Fruit fly (Drosophila melanogaster) whole organism, adult: ENCODE data around the gene CG33339.

Source experiments
- CG11617 ChIP-seq: fragments of 200-800 bp; sonication (Bioruptor generic); optimal IDR thresholded peaks from 2 replicates; lab custom pipeline; 2017; ENCODE audit warnings: mild to moderate bottlenecking, missing biosample characterization, missing genetic modification reagents, missing genetic modification characterization
- CG12768 ChIP-seq: fragments of 200-800 bp; sonication (Bioruptor generic); optimal IDR thresholded peaks from 2 replicates; lab custom pipeline; 2017; ENCODE audit warnings: missing biosample characterization, missing genetic modification characterization, mild to moderate bottlenecking, moderate library complexity, missing genetic modification reagents
- CG14711 ChIP-seq: fragments of 200-800 bp; sonication (Bioruptor generic); optimal IDR thresholded peaks from 2 replicates; lab custom pipeline; 2018; ENCODE audit warnings: missing biosample characterization, mild to moderate bottlenecking, missing genetic modification characterization, moderate library complexity
- CG1620 ChIP-seq: fragments of 200-800 bp; sonication (Bioruptor generic); optimal IDR thresholded peaks from 2 replicates; lab custom pipeline; 2016; ENCODE audit warnings: missing biosample characterization, missing genetic modification characterization
- CG33017 ChIP-seq: fragments of 200-800 bp; sonication (Bioruptor generic); optimal IDR thresholded peaks from 2 replicates; lab custom pipeline; 2018; ENCODE audit warnings: missing biosample characterization, mild to moderate bottlenecking, missing genetic modification characterization, moderate library complexity
- CG5204 ChIP-seq: fragments of 200-800 bp; sonication (Bioruptor generic); optimal IDR thresholded peaks from 2 replicates; lab custom pipeline; 2016; ENCODE audit warnings: missing biosample characterization, missing genetic modification characterization
- CG7045 ChIP-seq: fragments of 200-800 bp; sonication (Bioruptor generic); optimal IDR thresholded peaks from 2 replicates; lab custom pipeline; 2017; ENCODE audit warnings: missing biosample characterization, mild to moderate bottlenecking, missing genetic modification characterization
- CG7101 ChIP-seq: fragments of 200-800 bp; sonication (Bioruptor generic); optimal IDR thresholded peaks from 2 replicates; lab custom pipeline; 2018; ENCODE audit warnings: missing biosample characterization, mild to moderate bottlenecking, missing genetic modification characterization, moderate library complexity
- Clk ChIP-seq: fragments of 200-800 bp; sonication (Bioruptor generic); optimal IDR thresholded peaks from 2 replicates; lab custom pipeline; 2017; ENCODE audit warnings: missing biosample characterization, missing genetic modification characterization
- Crg-1 ChIP-seq: fragments of 200-800 bp; sonication (Bioruptor generic); optimal IDR thresholded peaks from 2 replicates; lab custom pipeline; 2016; ENCODE audit warnings: missing biosample characterization, missing genetic modification characterization
- Hr96 ChIP-seq: fragments of 200-800 bp; sonication (Bioruptor generic); optimal IDR thresholded peaks from 2 replicates; lab custom pipeline; 2016; ENCODE audit warnings: missing biosample characterization, missing genetic modification characterization
- Mnt ChIP-seq: fragments of 200-800 bp; sonication (Bioruptor generic); optimal IDR thresholded peaks from 2 replicates; lab custom pipeline; 2016; ENCODE audit warnings: missing biosample characterization, mild to moderate bottlenecking, missing genetic modification characterization
- bab1 ChIP-seq: fragments of 200-800 bp; sonication (Bioruptor generic); optimal IDR thresholded peaks from 3 replicates; lab custom pipeline; 2019; ENCODE audit warnings: missing biosample characterization, mild to moderate bottlenecking, missing genetic modification characterization, moderate library complexity
- cic ChIP-seq: fragments of 200-800 bp; sonication (Bioruptor generic); optimal IDR thresholded peaks from 2 replicates; lab custom pipeline; 2017; ENCODE audit warnings: missing biosample characterization, mild to moderate bottlenecking, missing genetic modification characterization, moderate library complexity
- cnc ChIP-seq, 2 experiments: fragments of >200 bp; optimal IDR thresholded peaks; 2 replicates each; lab custom pipeline; 2017
- kay ChIP-seq: fragments of 200-800 bp; sonication (Bioruptor generic); peaks from one replicate; lab custom pipeline; 2016; ENCODE audit warnings: missing biosample characterization, missing genetic modification characterization, borderline replicate concordance
- ovo ChIP-seq: fragments of 200-800 bp; sonication (Bioruptor generic); optimal IDR thresholded peaks from 2 replicates; lab custom pipeline; 2016; ENCODE audit warnings: missing biosample characterization, missing genetic modification characterization
- pad ChIP-seq: fragments of 200-800 bp; sonication (Bioruptor generic); optimal IDR thresholded peaks from 3 replicates; lab custom pipeline; 2017; ENCODE audit warnings: missing biosample characterization, missing genetic modification characterization, mild to moderate bottlenecking, moderate library complexity, missing genetic modification reagents
- tj ChIP-seq: fragments of 200-800 bp; sonication (Bioruptor generic); optimal IDR thresholded peaks from 3 replicates; lab custom pipeline; 2017; ENCODE audit warnings: missing biosample characterization, mild to moderate bottlenecking, missing genetic modification characterization, moderate library complexity
- toe ChIP-seq: fragments of 200-800 bp; sonication (Bioruptor generic); optimal IDR thresholded peaks from 2 replicates; lab custom pipeline; 2016; ENCODE audit warnings: missing biosample characterization, missing genetic modification characterization

CG33339 gene

DNA sequence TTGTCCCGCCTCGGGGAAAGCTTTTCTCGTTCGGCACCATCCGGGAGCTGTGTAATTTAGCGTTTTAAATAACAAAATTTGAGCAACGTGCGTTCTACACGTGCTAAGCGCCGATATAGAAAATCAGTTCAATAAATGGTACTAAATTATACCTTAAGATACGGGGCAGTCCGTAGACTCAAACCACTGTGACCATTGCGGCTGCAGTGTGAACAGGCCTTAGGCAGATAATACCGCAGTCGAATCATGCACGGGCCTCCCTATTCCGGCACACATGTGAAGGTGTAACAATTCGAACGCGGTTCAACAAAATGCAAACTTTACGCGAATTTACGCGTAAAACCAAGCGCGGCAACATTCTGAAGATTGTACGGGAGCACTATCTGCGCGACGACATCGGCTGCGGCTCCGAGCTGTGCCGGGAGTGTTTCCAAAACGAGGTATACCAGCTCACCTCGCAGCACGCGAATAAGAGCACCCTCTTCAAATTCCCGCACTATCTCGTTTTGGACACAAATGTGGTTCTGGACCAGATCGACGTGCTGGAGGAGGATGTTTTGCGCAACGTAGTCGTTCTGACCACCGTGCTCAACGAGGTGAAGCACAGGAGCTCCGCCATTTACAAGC lies 28.4 kb upstream of the CG33339 start, which contains the start of the genes Rrp5 and Dis3:
Rrp5 (minus strand) TSS at position 135 of the 627 bp plus-strand sequence.
Dis3 (plus strand) TSS at position 252 of the 627 bp plus-strand sequence.
- no peak for TF ChIP-seq Hr96
- TF ChIP-seq CG12768 (GFP tag; lab: Kevin White, UChicago) = no peak
- peak; percentile 15 for TF ChIP-seq CG11617 (GFP tag; lab: Kevin White, UChicago)
- TF ChIP-seq kay = no peak
- no peak for TF ChIP-seq CG14711 (tag; lab: Kevin White, UChicago)
- TF ChIP-seq tj = no peak
- no peak for TF ChIP-seq CG5204 (GFP tag; lab: Kevin White, UChicago)
- TF ChIP-seq CG7101 (tag; lab: Kevin White, UChicago) = no peak
- TF ChIP-seq pad (GFP tag; lab: Kevin White, UChicago) = peak; percentile 11
- no peak for TF ChIP-seq cnc (optimal IDR thresholded peaks at IDR 0.05; lab: Kevin White, UChicago)
- peak; percentile 16 for TF ChIP-seq ovo (GFP tag; lab: Kevin White, UChicago)
- TF ChIP-seq toe (GFP tag; lab: Kevin White, UChicago) = no peak
- no peak for TF ChIP-seq Crg-1 (GFP tag; lab: Kevin White, UChicago)
- peak; percentile 20 for TF ChIP-seq CG1620 (GFP tag; lab: Kevin White, UChicago)
- no peak for TF ChIP-seq CG7045 (GFP tag; lab: Kevin White, UChicago)
- TF ChIP-seq Clk = no peak
- TF ChIP-seq Mnt (GFP tag; lab: Kevin White, UChicago) = peak; percentile 99
- TF ChIP-seq CG33017 = no peak
- peak; percentile 4 for TF ChIP-seq bab1 (GFP tag; lab: Kevin White, UChicago)
- TF ChIP-seq cic = peak; percentile 30

DNA sequence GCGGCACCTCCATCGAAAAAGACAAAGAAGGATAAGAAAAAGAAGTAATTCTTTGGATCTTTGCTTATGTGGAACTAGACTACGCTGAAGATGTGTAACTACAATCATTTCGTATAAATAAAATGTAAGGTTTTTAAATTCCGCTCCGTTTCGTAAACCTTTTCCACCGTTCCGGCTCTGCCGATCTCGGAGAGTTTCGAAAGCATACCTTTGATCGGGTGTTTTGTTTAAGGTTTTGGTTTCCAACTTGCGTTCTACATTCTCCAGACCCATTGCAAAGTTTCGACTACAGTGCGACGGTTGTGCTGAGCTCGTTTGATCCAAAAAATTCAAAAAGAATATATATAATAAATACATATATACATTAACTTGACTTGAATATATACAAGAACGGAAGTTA lies 25.0 kb upstream of the CG33339 start, which contains the start of gene CG6432:
CG6432 (plus strand) TSS at position 301 of the 400 bp plus-strand sequence.
- TF ChIP-seq toe (GFP tag; lab: Kevin White, UChicago) (no peak), CG1620 (GFP tag; lab: Kevin White, UChicago) (no peak), Hr96 (no peak), bab1 (GFP tag; lab: Kevin White, UChicago) (no peak), kay (no peak), CG7101 (tag; lab: Kevin White, UChicago) (no peak), CG7045 (GFP tag; lab: Kevin White, UChicago) (no peak)

dm6 chr3R:24341251-24341650 lies 20.4 kb upstream of the CG33339 start, which contains the start of gene Ms:
Ms (plus strand) TSS chr3R:24341551.
- TF ChIP-seq CG7101 (tag; lab: Kevin White, UChicago) (no peak), CG11617 (GFP tag; lab: Kevin White, UChicago) (no peak), cnc (optimal IDR thresholded peaks at IDR 0.05; lab: Kevin White, UChicago) (no peak), CG1620 (GFP tag; lab: Kevin White, UChicago) (no peak), ovo (GFP tag; lab: Kevin White, UChicago) (no peak), kay (no peak), pad (GFP tag; lab: Kevin White, UChicago) (no peak), CG7045 (GFP tag; lab: Kevin White, UChicago) (no peak)

dm6 chr3R:24348420-24349190 lies 13.0 kb upstream of the CG33339 start, which contains the start of the genes CG5746 and CG6454:
CG5746 (minus strand) TSS chr3R:24348791.
CG6454 (plus strand) TSS chr3R:24349182.
- TF ChIP-seq tj (no peak), ovo (GFP tag; lab: Kevin White, UChicago) (peak; percentile 19), CG11617 (GFP tag; lab: Kevin White, UChicago) (peak; percentile 66), Mnt (GFP tag; lab: Kevin White, UChicago) (peak; percentile 48), Crg-1 (GFP tag; lab: Kevin White, UChicago) (no peak), Clk (no peak), pad (GFP tag; lab: Kevin White, UChicago) (peak; percentile 14), CG14711 (tag; lab: Kevin White, UChicago) (peak; percentile 93), bab1 (GFP tag; lab: Kevin White, UChicago) (peak; percentile 23), cnc (optimal IDR thresholded peaks at IDR 0.05; lab: Kevin White, UChicago) (no peak), CG33017 (no peak), CG1620 (GFP tag; lab: Kevin White, UChicago) (peak; percentile 31), kay (no peak), CG7101 (tag; lab: Kevin White, UChicago) (peak; percentile 59), CG5204 (GFP tag; lab: Kevin White, UChicago) (no peak), Hr96 (peak; percentile 46), cic (no peak), CG12768 (GFP tag; lab: Kevin White, UChicago) (peak; percentile 19), CG7045 (GFP tag; lab: Kevin White, UChicago) (no peak)

- TF ChIP-seq CG5204 (GFP tag; lab: Kevin White, UChicago) = no peak
- TF ChIP-seq CG12768 (GFP tag; lab: Kevin White, UChicago) = no peak
- no peak for TF ChIP-seq Mnt (GFP tag; lab: Kevin White, UChicago)
- TF ChIP-seq CG7045 (GFP tag; lab: Kevin White, UChicago) = no peak
- TF ChIP-seq Hr96 = no peak
- no peak for TF ChIP-seq CG7101 (tag; lab: Kevin White, UChicago)
- no peak for TF ChIP-seq bab1 (GFP tag; lab: Kevin White, UChicago)
- no peak for TF ChIP-seq Crg-1 (GFP tag; lab: Kevin White, UChicago)
- TF ChIP-seq CG14711 (tag; lab: Kevin White, UChicago) = no peak
- TF ChIP-seq Clk = no peak
- no peak for TF ChIP-seq cnc (optimal IDR thresholded peaks at IDR 0.05; lab: Kevin White, UChicago)
- no peak for TF ChIP-seq CG1620 (GFP tag; lab: Kevin White, UChicago)
- no peak for TF ChIP-seq cic
- no peak for TF ChIP-seq kay
- no peak for TF ChIP-seq CG33017
- no peak for TF ChIP-seq toe (GFP tag; lab: Kevin White, UChicago)
- TF ChIP-seq pad (GFP tag; lab: Kevin White, UChicago) = no peak
Observed at dm6 chr3R:24353448-24353847, 8.2 kb upstream of the CG33339 start.
